Worm (Caenorhabditis elegans): ENCODE measurements around the gene col-145.

DNA sequence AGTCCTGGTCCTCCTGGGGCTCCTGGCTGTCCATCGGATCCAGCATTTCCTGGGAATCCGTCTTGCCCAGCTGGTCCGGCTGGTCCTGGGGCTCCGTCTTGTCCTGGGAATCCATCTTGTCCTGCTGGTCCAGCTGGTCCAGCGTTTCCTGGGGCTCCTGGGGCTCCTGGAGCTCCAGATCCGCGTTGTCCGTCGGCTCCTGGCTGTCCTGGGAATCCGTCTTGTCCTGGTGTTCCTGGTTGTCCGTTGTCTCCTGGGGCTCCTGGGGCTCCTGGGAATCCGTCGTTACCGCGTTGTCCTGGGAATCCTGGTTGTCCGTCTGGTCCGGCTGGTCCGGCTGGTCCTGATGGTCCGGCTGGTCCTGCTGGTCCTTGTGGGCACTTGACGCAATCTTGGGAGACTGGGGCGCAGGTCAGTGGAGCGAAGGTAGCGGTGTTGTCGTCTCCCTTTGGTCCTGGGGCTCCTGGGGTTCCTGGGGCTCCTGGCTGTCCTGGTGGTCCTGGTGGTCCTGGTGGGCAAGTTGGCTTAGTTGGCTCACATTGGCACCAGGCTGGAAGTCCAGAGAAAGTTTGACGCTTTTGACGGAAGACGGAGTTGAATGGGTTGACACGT is 581 bp downstream of the col-145 start:
- no peak for TF ChIP-seq sox-4 (tag; optimal IDR thresholded peaks at IDR 0.05)
- no peak for TF ChIP-seq lir-3 (tag; optimal IDR thresholded peaks at IDR 0.05; ENCODE audit: poor library complexity)
- no peak for TF ChIP-seq nhr-84 (tag; optimal IDR thresholded peaks at IDR 0.05)
- TF ChIP-seq lin-13 (GFP tag; optimal IDR thresholded peaks at IDR 0.05), result no peak
- TF ChIP-seq nhr-76 (tag; optimal IDR thresholded peaks at IDR 0.05), result no peak
- TF ChIP-seq nhr-77 (tag; optimal IDR thresholded peaks at IDR 0.05), result no peak
- TF ChIP-seq ama-1 (optimal IDR thresholded peaks at IDR 0.05), result no peak
- TF ChIP-seq mdl-1 (tag; optimal IDR thresholded peaks at IDR 0.05), result no peak
- no peak for TF ChIP-seq C16A3.4 (tag; optimal IDR thresholded peaks at IDR 0.05)
- TF ChIP-seq aly-2 (tag; optimal IDR thresholded peaks at IDR 0.05), result no peak
- no peak for TF ChIP-seq skn-1 (tag; optimal IDR thresholded peaks at IDR 0.05)
- no peak for TF ChIP-seq nhr-237 (tag; optimal IDR thresholded peaks at IDR 0.05)
- TF ChIP-seq isw-1 (GFP tag; IDR thresholded peaks at IDR 0.05), result no peak
